Worm (Caenorhabditis elegans) whole organism, young adult: ENCODE results near the gene cyn-13.

ENCODE experiments used
- B0336.3 ChIP-seq: fragments of 200-800 bp; sonication (Bioruptor generic); IDR thresholded peaks from 2 replicates; pipeline ENCODE4 v1.3.6; 2022; ENCODE audit warnings: missing genetic modification characterization, missing compliant biosample characterization
- F22D6.2 ChIP-seq: sonication (generic microtip); optimal IDR thresholded peaks from 2 replicates; lab custom pipeline; 2016; ENCODE audit warnings: mild to moderate bottlenecking, missing genetic modification characterization, missing compliant biosample characterization
- F33H1.4 ChIP-seq: fragments of 200-800 bp; sonication (Bioruptor generic); IDR thresholded peaks from 2 replicates; pipeline ENCODE4 v1.3.6; 2022; ENCODE audit warnings: missing genetic modification reagents, missing genetic modification characterization, missing compliant biosample characterization
- F37B4.10 ChIP-seq: fragments of 200-800 bp; sonication (Bioruptor generic); IDR thresholded peaks from 2 replicates; pipeline ENCODE4 v1.3.6; 2022; ENCODE audit warnings: missing genetic modification characterization, missing compliant biosample characterization
- F49E8.2 ChIP-seq: sonication (generic microtip); optimal IDR thresholded peaks from 3 replicates; lab custom pipeline; 2017; ENCODE audit warnings: missing genetic modification characterization, mild to moderate bottlenecking, missing compliant biosample characterization, antibody characterized with exemption, moderate library complexity; ENCODE audit not compliant: insufficient read depth
- F52B5.7 ChIP-seq: sonication (generic microtip); optimal IDR thresholded peaks from 2 replicates; lab custom pipeline; 2016; ENCODE audit warnings: mild to moderate bottlenecking, missing genetic modification characterization, missing compliant biosample characterization
- F55B11.4 ChIP-seq: sonication (generic microtip); optimal IDR thresholded peaks from 2 replicates; lab custom pipeline; 2016; ENCODE audit warnings: missing compliant biosample characterization, missing genetic modification characterization, borderline replicate concordance; ENCODE audit not compliant: insufficient read depth
- K11D2.4 ChIP-seq: fragments of 200-800 bp; sonication (Bioruptor generic); IDR thresholded peaks from 2 replicates; pipeline ENCODE4 v1.3.6; 2022; ENCODE audit warnings: missing genetic modification reagents, missing genetic modification characterization, missing compliant biosample characterization
- T26A5.8 ChIP-seq: sonication (generic microtip); optimal IDR thresholded peaks from 2 replicates; lab custom pipeline; 2016; ENCODE audit warnings: missing genetic modification characterization, missing compliant biosample characterization
- Y56A3A.18 ChIP-seq: fragments of 200-800 bp; sonication (Bioruptor generic); IDR thresholded peaks from 2 replicates; pipeline ENCODE4 v1.3.6; 2022; ENCODE audit warnings: missing genetic modification reagents, missing genetic modification characterization, missing compliant biosample characterization
- Y79H2A.3 ChIP-seq: fragments of 200-800 bp; sonication (Bioruptor generic); conservative IDR thresholded peaks from 2 replicates; pipeline ENCODE4 v1.3.6; 2022; ENCODE audit warnings: missing genetic modification reagents, missing genetic modification characterization, missing compliant biosample characterization
- ama-1 ChIP-seq, 3 experiments: fragments of 150-350 bp in 1 of 3; sonication (generic microtip) in 2 of 3; optimal IDR thresholded peaks; 2 replicates each; lab custom pipeline; 2014 to 2018; ENCODE audit warnings: missing biosample characterization in 2 of 3, missing genetic modification characterization in 2 of 3, missing genetic modification reagents in 2 of 3
- athp-1 ChIP-seq: sonication (generic microtip); optimal IDR thresholded peaks from 2 replicates; lab custom pipeline; 2017; ENCODE audit warnings: mild to moderate bottlenecking, missing genetic modification characterization, missing compliant biosample characterization
- attf-6 ChIP-seq: fragments of 200-800 bp; sonication (Bioruptor generic); IDR thresholded peaks from 2 replicates; pipeline ENCODE4 v1.3.6; 2022; ENCODE audit warnings: missing genetic modification reagents, missing genetic modification characterization, missing compliant biosample characterization
- cebp-1 ChIP-seq, 2 experiments: fragments of 200-800 bp in 1 of 2; sonication (Bioruptor generic) in 1 of 2; sonication (generic microtip) in 1 of 2; IDR thresholded peaks in 1 of 2; optimal IDR thresholded peaks in 1 of 2; 2 replicates each; pipeline versions ENCODE4 v1.3.6 to Lab custom; 2017 to 2022; ENCODE audit warnings: missing compliant biosample characterization in 2 of 2, missing genetic modification characterization in 2 of 2, mild to moderate bottlenecking in 1 of 2, missing genetic modification reagents in 1 of 2, moderate library complexity in 1 of 2
- ceh-100 ChIP-seq: fragments of 200-800 bp; sonication (Bioruptor generic); IDR thresholded peaks from 2 replicates; pipeline ENCODE4 v1.3.6; 2022; ENCODE audit warnings: missing genetic modification reagents, missing genetic modification characterization, missing compliant biosample characterization
- ceh-40 ChIP-seq: fragments of 200-800 bp; sonication (Bioruptor generic); IDR thresholded peaks from 2 replicates; pipeline ENCODE4 v1.3.6; 2022; ENCODE audit warnings: missing genetic modification characterization, missing compliant biosample characterization
- ceh-79 ChIP-seq: sonication (generic microtip); optimal IDR thresholded peaks from 2 replicates; lab custom pipeline; 2017; ENCODE audit warnings: mild to moderate bottlenecking, missing genetic modification characterization, missing compliant biosample characterization
- ceh-91 ChIP-seq: fragments of 200-800 bp; sonication (Bioruptor generic); IDR thresholded peaks from 2 replicates; pipeline ENCODE4 v1.3.6; 2022; ENCODE audit warnings: missing genetic modification reagents, missing genetic modification characterization, missing compliant biosample characterization
- die-1 ChIP-seq: sonication (generic microtip); optimal IDR thresholded peaks from 2 replicates; lab custom pipeline; 2016; ENCODE audit warnings: missing genotype, mild to moderate bottlenecking, missing genetic modification characterization, missing compliant biosample characterization
- efl-1 ChIP-seq: fragments of 150-350 bp; optimal IDR thresholded peaks from 2 replicates; lab custom pipeline; 2014; ENCODE audit warnings: missing biosample characterization, missing genetic modification reagents, missing genetic modification characterization
- him-1 ChIP-seq: sonication (generic microtip); optimal IDR thresholded peaks from 2 replicates; lab custom pipeline; 2016; ENCODE audit warnings: missing genotype, missing genetic modification reagents, missing genetic modification characterization, missing compliant biosample characterization
- hlh-12 ChIP-seq: sonication (generic microtip); optimal IDR thresholded peaks from 2 replicates; lab custom pipeline; 2016; ENCODE audit warnings: missing genetic modification characterization, missing compliant biosample characterization
- hlh-26 ChIP-seq: fragments of 200-800 bp; sonication (Bioruptor generic); conservative IDR thresholded peaks from 2 replicates; pipeline ENCODE4 v1.3.6; 2022; ENCODE audit warnings: missing genetic modification reagents, missing genetic modification characterization, missing compliant biosample characterization
- hrde-1 ChIP-seq: sonication (generic microtip); optimal IDR thresholded peaks from 2 replicates; lab custom pipeline; 2016; ENCODE audit warnings: missing genetic modification characterization, mild to moderate bottlenecking, missing compliant biosample characterization, moderate library complexity, missing genotype, missing genetic modification reagents, borderline replicate concordance
- lin-26 ChIP-seq: fragments of 200-800 bp; sonication (Bioruptor generic); IDR thresholded peaks from 2 replicates; pipeline ENCODE4 v1.3.6; 2022; ENCODE audit warnings: missing genetic modification reagents, missing genetic modification characterization, missing compliant biosample characterization
- lir-1 ChIP-seq: fragments of 200-800 bp; sonication (Bioruptor generic); conservative IDR thresholded peaks from 2 replicates; pipeline ENCODE4 v1.3.6; 2022; ENCODE audit warnings: missing genetic modification reagents, missing genetic modification characterization, missing compliant biosample characterization
- lsl-1 ChIP-seq: fragments of 200-800 bp; sonication (Bioruptor generic); optimal IDR thresholded peaks from 2 replicates; lab custom pipeline; 2018; ENCODE audit warnings: mild to moderate bottlenecking, missing genetic modification characterization, moderate library complexity, missing compliant biosample characterization
- madf-10 ChIP-seq: sonication (generic microtip); optimal IDR thresholded peaks from 2 replicates; lab custom pipeline; 2016; ENCODE audit warnings: mild to moderate bottlenecking, missing genetic modification characterization, missing compliant biosample characterization
- madf-6 ChIP-seq: fragments of 200-800 bp; sonication (Bioruptor generic); IDR thresholded peaks from 2 replicates; pipeline ENCODE4 v1.3.6; 2022; ENCODE audit warnings: missing genetic modification reagents, missing genetic modification characterization, missing compliant biosample characterization
- mxl-1 ChIP-seq: sonication (generic microtip); optimal IDR thresholded peaks from 2 replicates; lab custom pipeline; 2016; ENCODE audit warnings: missing genetic modification characterization, missing compliant biosample characterization
- nfya-1 ChIP-seq: sonication (generic microtip); optimal IDR thresholded peaks from 2 replicates; lab custom pipeline; 2017; ENCODE audit warnings: antibody characterized with exemption, missing compliant biosample characterization, missing genetic modification characterization, borderline replicate concordance; ENCODE audit not compliant: insufficient read depth
- nfyb-1 ChIP-seq: fragments of 200-800 bp; sonication (Bioruptor generic); IDR thresholded peaks from 2 replicates; pipeline ENCODE4 v1.3.6; 2022; ENCODE audit warnings: missing genetic modification reagents, missing genetic modification characterization, missing compliant biosample characterization
- nhr-120 ChIP-seq: fragments of 200-800 bp; sonication (Bioruptor generic); IDR thresholded peaks from 2 replicates; pipeline ENCODE4 v1.3.6; 2022; ENCODE audit warnings: missing genetic modification characterization, missing compliant biosample characterization
- nhr-27 ChIP-seq: fragments of 200-800 bp; sonication (Bioruptor generic); optimal IDR thresholded peaks from 2 replicates; lab custom pipeline; 2018; ENCODE audit warnings: mild to moderate bottlenecking, missing genetic modification characterization, moderate library complexity, missing compliant biosample characterization
- pbrm-1 ChIP-seq: fragments of 200-800 bp; sonication (Bioruptor generic); IDR thresholded peaks from 2 replicates; pipeline ENCODE4 v1.3.6; 2022; ENCODE audit warnings: missing genetic modification reagents, missing genetic modification characterization, missing compliant biosample characterization
- rcor-1 ChIP-seq: fragments of 200-800 bp; sonication (Bioruptor generic); IDR thresholded peaks from 2 replicates; pipeline ENCODE4 v1.3.6; 2022; ENCODE audit warnings: missing genetic modification reagents, missing genetic modification characterization, missing compliant biosample characterization
- rpc-1 ChIP-seq, 2 experiments: fragments of 150-350 bp in 1 of 2; sonication (generic microtip) in 1 of 2; optimal IDR thresholded peaks; 2 replicates each; lab custom pipeline; 2014 to 2018; ENCODE audit warnings: missing biosample characterization in 1 of 2, missing genetic modification characterization in 1 of 2, missing genetic modification reagents in 1 of 2, missing genotype in 1 of 2
- snpc-4 ChIP-seq, 5 experiments: fragments of 150-350 bp in 1 of 5; sonication (generic microtip) in 4 of 5; optimal IDR thresholded peaks; 2 replicates each; lab custom pipeline; 2014 to 2018; ENCODE audit warnings: missing genetic modification characterization in 5 of 5, missing biosample characterization in 3 of 5, antibody characterized with exemption in 2 of 5, mild to moderate bottlenecking in 2 of 5, missing compliant biosample characterization in 2 of 5, missing genotype in 2 of 5, moderate library complexity in 2 of 5, missing genetic modification reagents in 1 of 5
- tbp1 ChIP-seq: fragments of 200-800 bp; sonication (Bioruptor generic); optimal IDR thresholded peaks from 2 replicates; lab custom pipeline; 2018; ENCODE audit warnings: mild to moderate bottlenecking, missing genetic modification characterization, missing compliant biosample characterization
- tlf-1 ChIP-seq: fragments of 200-800 bp; sonication (Bioruptor generic); optimal IDR thresholded peaks from 2 replicates; lab custom pipeline; 2018; ENCODE audit warnings: mild to moderate bottlenecking, missing genetic modification characterization, missing compliant biosample characterization
- ztf-22 ChIP-seq: fragments of 200-800 bp; sonication (Bioruptor generic); optimal IDR thresholded peaks from 2 replicates; lab custom pipeline; 2018; ENCODE audit warnings: mild to moderate bottlenecking, missing genetic modification characterization, moderate library complexity, missing compliant biosample characterization
- ztf-26 ChIP-seq: sonication (generic microtip); optimal IDR thresholded peaks from 2 replicates; lab custom pipeline; 2017; ENCODE audit warnings: missing genetic modification characterization, missing compliant biosample characterization
- ztf-6 ChIP-seq: fragments of 200-800 bp; sonication (Bioruptor generic); IDR thresholded peaks from 2 replicates; pipeline ENCODE4 v1.3.6; 2022; ENCODE audit warnings: missing genetic modification reagents, missing genetic modification characterization, missing compliant biosample characterization

Gene cyn-13

ce11 chrIV:17088849-17089248 lies 27.6 kb downstream of the cyn-13 start, which contains the start of gene Y116A8C.43 (continued):
- 0 out of 2 replicates have a peak, but pooled peaks have one; percentile 53 for TF ChIP-seq Y56A3A.18 (GFP tag; lab: Robert Waterston, UW)
- TF ChIP-seq T26A5.8 (tag; lab: Kevin White, UChicago): no peak
- no peak for TF ChIP-seq cebp-1 (GFP tag; IDR thresholded peaks at IDR 0.05; lab: Robert Waterston, UW)
- TF ChIP-seq cebp-1 (tag; optimal IDR thresholded peaks at IDR 0.05; lab: Kevin White, UChicago): peak; percentile 12
- no peak for TF ChIP-seq madf-10 (tag; lab: Kevin White, UChicago)
- TF ChIP-seq nhr-27 (tag; lab: Kevin White, UChicago): peak; percentile 8
- TF ChIP-seq ceh-40 (GFP tag; lab: Robert Waterston, UW): no peak
- peak; percentile 39; the same call in 1 of the 2 replicates for TF ChIP-seq madf-6 (GFP tag; lab: Robert Waterston, UW)
- TF ChIP-seq ama-1 (optimal IDR thresholded peaks at IDR 0.05; lab: Kevin White, UChicago): no peak
- no peak for TF ChIP-seq ama-1 (GFP tag; optimal IDR thresholded peaks at IDR 0.05; lab: Kevin White, UChicago)
- TF ChIP-seq rpc-1 (optimal IDR thresholded peaks at IDR 0.05; lab: Kevin White, UChicago): no peak
- TF ChIP-seq rpc-1 (tag; optimal IDR thresholded peaks at IDR 0.05; lab: Kevin White, UChicago): no peak
- no peak for TF ChIP-seq nfya-1
- TF ChIP-seq hrde-1 (tag; lab: Kevin White, UChicago): peak; percentile 67
- no peak for TF ChIP-seq ztf-26 (tag; lab: Kevin White, UChicago)
- no peak for TF ChIP-seq F37B4.10 (GFP tag; lab: Robert Waterston, UW)
- peak; percentile 44 for TF ChIP-seq tbp1 (GFP tag; lab: Kevin White, UChicago)
- no peak for TF ChIP-seq ceh-79 (tag; lab: Kevin White, UChicago)
- peak; percentile 43 for TF ChIP-seq tlf-1
- no peak for TF ChIP-seq pbrm-1 (GFP tag; lab: Robert Waterston, UW)
- no peak for TF ChIP-seq F22D6.2 (tag; lab: Kevin White, UChicago)
- peak; percentile 37 for TF ChIP-seq him-1
- peak; percentile 26 for TF ChIP-seq ceh-100
- TF ChIP-seq attf-6 (GFP tag; lab: Robert Waterston, UW): peak; percentile 92
- TF ChIP-seq F55B11.4 (tag; lab: Kevin White, UChicago): no peak
- TF ChIP-seq efl-1 (GFP tag; lab: Kevin White, UChicago): no peak
- TF ChIP-seq athp-1 (tag; lab: Kevin White, UChicago): peak; percentile 63
- peak; percentile 65 for TF ChIP-seq F49E8.2 (tag; lab: Kevin White, UChicago)
- peak; percentile 34 for TF ChIP-seq die-1 (tag; lab: Kevin White, UChicago)
- TF ChIP-seq mxl-1 (tag; lab: Kevin White, UChicago): peak; percentile 17
- 0 out of 2 replicates have a peak, but pooled peaks have one; percentile 29 for TF ChIP-seq nfyb-1 (GFP tag; lab: Robert Waterston, UW)
- peak; percentile 39 for TF ChIP-seq F52B5.7 (tag; lab: Kevin White, UChicago)
- TF ChIP-seq hlh-26 (GFP tag; lab: Robert Waterston, UW): 0 out of 2 replicates have a peak, but pooled peaks have one; percentile 29
- TF ChIP-seq rcor-1 (GFP tag; lab: Robert Waterston, UW): peak; percentile 38; the same call in 1 of the 2 replicates
- TF ChIP-seq K11D2.4 (GFP tag; lab: Robert Waterston, UW): no peak

DNA sequence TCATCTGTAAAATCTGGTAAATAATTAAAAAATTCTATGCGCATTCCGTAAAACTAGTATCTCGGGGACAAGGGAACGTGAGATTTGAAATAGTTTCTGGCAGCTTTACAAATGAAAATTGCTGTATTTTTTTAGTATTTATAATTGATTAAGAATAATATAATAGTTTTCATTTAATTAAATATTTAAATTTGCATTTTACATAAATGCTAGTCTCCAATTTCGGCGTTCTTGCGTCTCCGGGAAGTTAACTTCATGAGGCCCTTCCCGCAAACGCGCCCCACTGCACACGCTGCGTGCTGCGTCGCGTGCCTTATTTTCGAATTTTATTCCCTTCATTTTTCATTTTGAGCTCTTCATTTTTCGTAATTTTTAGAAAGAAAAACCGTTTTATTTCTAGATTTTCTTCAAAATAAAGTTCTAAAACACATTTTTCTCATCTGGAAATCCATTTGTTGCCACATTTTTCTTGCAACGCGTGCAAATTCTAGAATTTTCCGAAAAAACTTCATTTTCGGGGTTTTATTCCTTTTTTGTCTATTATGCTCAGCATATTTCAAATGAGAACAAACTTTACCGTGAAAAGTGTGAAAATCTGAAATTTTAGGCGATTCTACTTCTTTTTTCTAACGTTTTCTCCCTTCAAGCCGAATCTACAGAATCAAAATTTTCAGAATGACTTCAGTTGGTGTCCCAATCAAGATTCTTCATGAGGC lies 28.9 kb downstream of the cyn-13 start, which contains the start of the genes snx-13 and snr-1:
Gene snx-13 (minus strand): TSS at position 55 of the 716 bp plus-strand sequence.
Gene snr-1 (plus strand): TSS at position 666 of the 716 bp plus-strand sequence.
- TF ChIP-seq ceh-100: peak; percentile 99
- TF ChIP-seq rcor-1 (GFP tag; lab: Robert Waterston, UW): peak; percentile 54; the same call in 1 of the 2 replicates
- peak; percentile 80 for TF ChIP-seq lir-1 (GFP tag; lab: Robert Waterston, UW)
- TF ChIP-seq lsl-1 (GFP tag; lab: Kevin White, UChicago): peak; percentile 49
- no peak for TF ChIP-seq ztf-22 (GFP tag; lab: Kevin White, UChicago)
- TF ChIP-seq madf-10 (tag; lab: Kevin White, UChicago): peak; percentile 76
- TF ChIP-seq lin-26 (GFP tag; lab: Robert Waterston, UW): no peak
- TF ChIP-seq snpc-4 (GFP tag; optimal IDR thresholded peaks at IDR 0.05; lab: Kevin White, UChicago): peak; percentile 73
- peak; percentile 36 to 91 (median 73) for TF ChIP-seq snpc-4 (tag; optimal IDR thresholded peaks at IDR 0.05; lab: Kevin White, UChicago)
- no peak for TF ChIP-seq nhr-120 (GFP tag; lab: Robert Waterston, UW)
- peak; percentile 70; the same call in 1 of the 2 replicates for TF ChIP-seq ceh-91 (GFP tag; lab: Robert Waterston, UW)
- peak; percentile 82; the same call in 1 of the 2 replicates for TF ChIP-seq Y79H2A.3 (GFP tag; lab: Robert Waterston, UW)
- 0 out of 2 replicates have a peak, but pooled peaks have one; percentile 25 for TF ChIP-seq B0336.3 (GFP tag; lab: Robert Waterston, UW)
- TF ChIP-seq ztf-6 (GFP tag; lab: Robert Waterston, UW): peak; percentile 57; the same call in 1 of the 2 replicates
- 0 out of 2 replicates have a peak, but pooled peaks have one; percentile 18 for TF ChIP-seq F33H1.4 (GFP tag; lab: Robert Waterston, UW)
- TF ChIP-seq mxl-1 (tag; lab: Kevin White, UChicago): peak; percentile 27
- no peak for TF ChIP-seq hlh-12
